Fruit fly (Drosophila melanogaster): ENCODE results near the gene CG46320.

Gene CG46320

DNA sequence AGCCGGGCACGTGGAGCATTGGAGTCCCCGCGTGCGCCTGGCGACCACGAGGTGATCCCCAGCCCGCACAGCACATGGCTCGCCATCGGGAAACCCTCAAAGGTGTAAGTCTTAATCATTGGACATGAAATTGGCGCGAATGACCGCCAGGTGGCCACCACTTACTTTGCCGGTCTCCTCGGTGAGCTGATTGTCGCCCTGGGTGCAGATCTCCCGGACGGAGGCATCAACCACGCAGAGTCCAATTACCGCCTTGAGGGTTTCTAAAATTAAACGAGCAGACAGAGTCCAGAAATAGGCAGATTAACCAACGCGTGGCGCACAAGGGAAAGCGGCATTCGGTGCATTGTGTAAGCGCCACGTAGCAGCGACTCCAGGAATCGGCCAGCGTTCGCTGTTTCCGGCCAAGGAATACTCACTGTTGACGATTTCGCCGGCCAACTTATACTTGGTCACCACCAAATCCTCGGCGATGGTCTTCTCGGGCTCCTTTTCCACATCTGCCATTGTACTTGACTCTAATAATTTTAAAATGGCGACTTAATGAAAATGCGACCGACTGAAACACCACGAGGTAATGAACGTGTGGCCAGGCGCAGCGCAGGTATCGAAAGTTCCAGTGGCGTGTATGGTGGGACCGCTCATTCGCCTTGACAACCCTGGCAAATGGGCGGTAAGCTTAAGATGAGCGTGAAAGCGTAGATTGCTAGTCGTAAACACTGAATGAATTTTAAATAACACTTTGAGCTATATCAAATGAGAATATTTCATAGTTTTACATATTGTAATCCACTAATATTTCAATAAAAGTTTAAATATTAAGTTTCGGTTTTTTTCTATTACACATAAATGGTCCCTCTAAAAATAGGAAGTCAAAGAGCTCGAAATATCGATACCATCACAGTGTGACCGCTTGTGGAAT lies 101.3 kb downstream of the CG46320 start, which contains the start of gene CG10576 (continued):
- TF ChIP-seq prd (optimal IDR thresholded peaks at IDR 0.05) (no peak), prd (GFP tag; IDR thresholded peaks at IDR 0.05) (0 out of 3 replicates have a peak, but pooled peaks have one; percentile 8), ap (GFP tag; IDR thresholded peaks at IDR 0.05) (no peak), CG13123 (GFP tag; optimal IDR thresholded peaks at IDR 0.05) (no peak), Bgb (GFP tag; IDR thresholded peaks at IDR 0.05; ENCODE audit: partially characterized antibody) (no peak; the same call in 1 of the 2 replicates), CG14050 (GFP tag; IDR thresholded peaks at IDR 0.05) (no peak), dm (GFP tag; optimal IDR thresholded peaks at IDR 0.05) (peak; percentile 98), BEAF-32 (GFP tag; optimal IDR thresholded peaks at IDR 0.05) (peak; percentile 91), insv (GFP tag; optimal IDR thresholded peaks at IDR 0.05) (peak in 1 of 2 experiments; percentile 6), CG43689 (GFP tag; IDR thresholded peaks at IDR 0.05) (no peak), Stat92E (GFP tag; optimal IDR thresholded peaks at IDR 0.05) (no peak), CG4820 (GFP tag; optimal IDR thresholded peaks at IDR 0.05) (no peak), CG17359 (tag; optimal IDR thresholded peaks at IDR 0.05) (no peak), chm (GFP tag; IDR thresholded peaks at IDR 0.05) (no peak), MBD-R2 (GFP tag; IDR thresholded peaks at IDR 0.05) (peak; percentile 31; the same call in 1 of the 2 replicates), CG4328 (GFP tag; optimal IDR thresholded peaks at IDR 0.05) (no peak), CG9215 (GFP tag; IDR thresholded peaks at IDR 0.05) (no peak), jumu (GFP tag; optimal IDR thresholded peaks at IDR 0.05) (no peak), crp (GFP tag; optimal IDR thresholded peaks at IDR 0.05) (no peak), NC2β (GFP tag; optimal IDR thresholded peaks at IDR 0.05) (peak; percentile 3), luna (GFP tag; optimal IDR thresholded peaks at IDR 0.05) (no peak), D19B (GFP tag; optimal IDR thresholded peaks at IDR 0.05) (no peak), ttk (GFP tag; IDR thresholded peaks at IDR 0.05) (no peak), CG15073 (GFP tag; optimal IDR thresholded peaks at IDR 0.05) (no peak), ewg (GFP tag; optimal IDR thresholded peaks at IDR 0.05) (no peak), sug (tag; optimal IDR thresholded peaks at IDR 0.05) (no peak), run (tag; optimal IDR thresholded peaks at IDR 0.05) (no peak), tx (GFP tag; optimal IDR thresholded peaks at IDR 0.05) (no peak), CG4424 (GFP tag; optimal IDR thresholded peaks at IDR 0.05) (no peak), Tbp (GFP tag; optimal IDR thresholded peaks at IDR 0.05) (peak; percentile 78), tna (GFP tag; IDR thresholded peaks at IDR 0.05; ENCODE audit: partially characterized antibody) (no peak), ind (GFP tag; optimal IDR thresholded peaks at IDR 0.05) (no peak), fd96Cb (tag; optimal IDR thresholded peaks at IDR 0.05) (no peak), CG4404 (GFP tag; IDR thresholded peaks at IDR 0.05) (no peak), Dad (GFP tag; optimal IDR thresholded peaks at IDR 0.05) (peak; percentile 6), CG16863 (GFP tag; optimal IDR thresholded peaks at IDR 0.05) (peak; percentile 36), Rfx (GFP tag; IDR thresholded peaks at IDR 0.05) (no peak), CG10274 (GFP tag; optimal IDR thresholded peaks at IDR 0.05) (no peak), hbn (GFP tag; IDR thresholded peaks at IDR 0.05; ENCODE audit: partially characterized antibody) (peak; percentile 60; the same call in 1 of the 2 replicates), CG17912 (GFP tag; optimal IDR thresholded peaks at IDR 0.05) (no peak), gcm2 (GFP tag; optimal IDR thresholded peaks at IDR 0.05) (no peak), CG30403 (GFP tag; optimal IDR thresholded peaks at IDR 0.05) (peak; percentile 6), Elba2 (GFP tag; optimal IDR thresholded peaks at IDR 0.05) (peak; percentile 0), CG17328 (GFP tag; IDR thresholded peaks at IDR 0.05) (0 out of 2 replicates have a peak, but pooled peaks have one; percentile 16), CG10147 (GFP tag; optimal IDR thresholded peaks at IDR 0.05) (no peak), hth (optimal IDR thresholded peaks at IDR 0.05) (no peak), CG11398 (GFP tag; optimal IDR thresholded peaks at IDR 0.05) (no peak), dmrt11E (tag; optimal IDR thresholded peaks at IDR 0.05) (peak; percentile 21), CG9437 (GFP tag; optimal IDR thresholded peaks at IDR 0.05) (no peak)
